In genomic region chr2L:6601018-6601505, dm6 we compare ENCODE assay signal across 5 fruit fly cellular contexts.
TF ChIP-seq lines count a peak whose summit lies in the region.

Gene Dpp10 (minus strand): TSS chr2L:6601068.

TF ChIP-seq in whole organism, adult, 20 proteins besides CTCF, POLR2A, EP300 and RAD21 (continued from another document):
- TF ChIP-seq CG14711 (tag; optimal IDR thresholded peaks at IDR 0.05; lab: Kevin White, UChicago) (peak; percentile 63), cic (GFP tag; optimal IDR thresholded peaks at IDR 0.05; lab: Kevin White, UChicago) (peak; percentile 47), pad (GFP tag; optimal IDR thresholded peaks at IDR 0.05; lab: Kevin White, UChicago) (peak; percentile 54)
TF ChIP-seq in whole organism, adult: peak in this region for 17.

TF ChIP-seq in whole organism, embryonic, 481 proteins besides CTCF, POLR2A, EP300 and RAD21 (continued from another document and continues in another):
- peak; percentile 79 for TF ChIP-seq CG1024 (GFP tag; IDR thresholded peaks at IDR 0.05; lab: Robert Waterston, UW)
- TF ChIP-seq Optix (GFP tag; IDR thresholded peaks at IDR 0.05; lab: Robert Waterston, UW) = peak; percentile 90
- TF ChIP-seq cg (GFP tag; optimal IDR thresholded peaks at IDR 0.05; lab: Kevin White, UChicago) = no peak
- TF ChIP-seq Hsf (GFP tag; optimal IDR thresholded peaks at IDR 0.05; lab: Kevin White, UChicago) = peak; percentile 92
- no peak for TF ChIP-seq CG30020 (tag; optimal IDR thresholded peaks at IDR 0.05; lab: Kevin White, UChicago)
- peak; percentile 76 for TF ChIP-seq Myb (GFP tag; optimal IDR thresholded peaks at IDR 0.05; lab: Kevin White, UChicago)
- TF ChIP-seq Rx (GFP tag; IDR thresholded peaks at IDR 0.05; lab: Robert Waterston, UW) = peak; percentile 89
- peak; percentile 89 for TF ChIP-seq CG6683 (GFP tag; optimal IDR thresholded peaks at IDR 0.05; lab: Kevin White, UChicago)
- TF ChIP-seq wor (GFP tag; IDR thresholded peaks at IDR 0.05; lab: Robert Waterston, UW) = peak; percentile 92
- TF ChIP-seq Eip74EF (GFP tag; optimal IDR thresholded peaks at IDR 0.05; lab: Kevin White, UChicago) = peak in 1 of 2 experiments; percentile 63
- TF ChIP-seq Hey (tag; optimal IDR thresholded peaks at IDR 0.05; lab: Kevin White, UChicago) = peak; percentile 66
- TF ChIP-seq p53 (GFP tag; optimal IDR thresholded peaks at IDR 0.05; lab: Kevin White, UChicago) = no peak
- TF ChIP-seq gsb-n (tag; optimal IDR thresholded peaks at IDR 0.05; lab: Kevin White, UChicago) = peak; percentile 34
- TF ChIP-seq vfl (GFP tag; optimal IDR thresholded peaks at IDR 0.05; lab: Kevin White, UChicago) = peak; percentile 93
- peak; percentile 26 for TF ChIP-seq CG3065 (GFP tag; optimal IDR thresholded peaks at IDR 0.05; lab: Kevin White, UChicago)
- TF ChIP-seq CG15601 (tag; optimal IDR thresholded peaks at IDR 0.05; lab: Kevin White, UChicago) = peak; percentile 32
- TF ChIP-seq B-H2 (GFP tag; optimal IDR thresholded peaks at IDR 0.05; lab: Kevin White, UChicago) = peak; percentile 94
- TF ChIP-seq org-1 (GFP tag; optimal IDR thresholded peaks at IDR 0.05; lab: Kevin White, UChicago) = peak; percentile 88
- peak; percentile 93 for TF ChIP-seq CG32772 (GFP tag; IDR thresholded peaks at IDR 0.05; lab: Robert Waterston, UW)
- TF ChIP-seq fd3F (GFP tag; optimal IDR thresholded peaks at IDR 0.05; lab: Kevin White, UChicago) = peak; percentile 90
- no peak for TF ChIP-seq Lpt (GFP tag; optimal IDR thresholded peaks at IDR 0.05; lab: Kevin White, UChicago)
- no peak for TF ChIP-seq stwl (tag; optimal IDR thresholded peaks at IDR 0.05; lab: Kevin White, UChicago)
- TF ChIP-seq CG10274 (GFP tag; optimal IDR thresholded peaks at IDR 0.05; lab: Kevin White, UChicago) = peak; percentile 70
- peak; percentile 78 for TF ChIP-seq CG1529 (GFP tag; optimal IDR thresholded peaks at IDR 0.05; lab: Kevin White, UChicago)
- no peak for TF ChIP-seq CG17186 (GFP tag; optimal IDR thresholded peaks at IDR 0.05; lab: Kevin White, UChicago)
- TF ChIP-seq CG17328 (GFP tag; IDR thresholded peaks at IDR 0.05; lab: Robert Waterston, UW) = peak; percentile 92
- peak; percentile 63 for TF ChIP-seq slp2 (GFP tag; optimal IDR thresholded peaks at IDR 0.05; lab: Kevin White, UChicago)
- peak; percentile 98 for TF ChIP-seq CG3847 (GFP tag; IDR thresholded peaks at IDR 0.05; lab: Robert Waterston, UW)
- TF ChIP-seq CG9727 (GFP tag; optimal IDR thresholded peaks at IDR 0.05; lab: Kevin White, UChicago) = peak; percentile 89
- TF ChIP-seq wdn (GFP tag; IDR thresholded peaks at IDR 0.05; lab: Robert Waterston, UW) = peak; percentile 96
- peak; percentile 79 for TF ChIP-seq CG4328 (GFP tag; optimal IDR thresholded peaks at IDR 0.05; lab: Kevin White, UChicago)
- peak; percentile 81 for TF ChIP-seq CG10321 (GFP tag; IDR thresholded peaks at IDR 0.05; lab: Robert Waterston, UW)

TF ChIP-seq in whole organism, prepupa, 60 proteins besides CTCF, POLR2A, EP300 and RAD21 (continued from another document and continues in another):
- TF ChIP-seq Hr39 (GFP tag; optimal IDR thresholded peaks at IDR 0.05; lab: Kevin White, UChicago) (peak; percentile 70), ss (GFP tag; optimal IDR thresholded peaks at IDR 0.05; lab: Kevin White, UChicago) (peak; percentile 53 to 75), Met (GFP tag; optimal IDR thresholded peaks at IDR 0.05; lab: Kevin White, UChicago) (peak; percentile 75), Hr4 (GFP tag; optimal IDR thresholded peaks at IDR 0.05; lab: Kevin White, UChicago) (peak; percentile 75), cyc (GFP tag; optimal IDR thresholded peaks at IDR 0.05; lab: Kevin White, UChicago) (peak; percentile 67), dsx (GFP tag; optimal IDR thresholded peaks at IDR 0.05; lab: Kevin White, UChicago; ENCODE audit: poor library complexity, severe bottlenecking) (peak; percentile 65), fd59A (GFP tag; optimal IDR thresholded peaks at IDR 0.05; lab: Kevin White, UChicago) (peak; percentile 57), eg (GFP tag; IDR thresholded peaks at IDR 0.05; lab: Robert Waterston, UW) (peak; percentile 90), Gug (GFP tag; IDR thresholded peaks at IDR 0.05; lab: Robert Waterston, UW) (peak; percentile 82), CG11902 (GFP tag; optimal IDR thresholded peaks at IDR 0.05; lab: Kevin White, UChicago) (peak; percentile 18), CG6276 (GFP tag; optimal IDR thresholded peaks at IDR 0.05; lab: Kevin White, UChicago) (peak; percentile 56), CG11294 (GFP tag; IDR thresholded peaks at IDR 0.05; lab: Robert Waterston, UW) (peak; percentile 83), acj6 (GFP tag; optimal IDR thresholded peaks at IDR 0.05; lab: Kevin White, UChicago) (peak; percentile 57), CG6163 (GFP tag; IDR thresholded peaks at IDR 0.05; lab: Robert Waterston, UW) (peak; percentile 90), dac (GFP tag; optimal IDR thresholded peaks at IDR 0.05; lab: Kevin White, UChicago) (peak; percentile 43), achi (GFP tag; optimal IDR thresholded peaks at IDR 0.05; lab: Kevin White, UChicago) (peak; percentile 76), spab (GFP tag; optimal IDR thresholded peaks at IDR 0.05; lab: Kevin White, UChicago) (peak; percentile 65), CG8319 (GFP tag; optimal IDR thresholded peaks at IDR 0.05; lab: Kevin White, UChicago) (peak; percentile 44), CG10631 (GFP tag; optimal IDR thresholded peaks at IDR 0.05; lab: Kevin White, UChicago) (peak; percentile 71), vri (GFP tag; optimal IDR thresholded peaks at IDR 0.05; lab: Kevin White, UChicago) (peak; percentile 46), svp (GFP tag; lab: Kevin White, UChicago) (peak; percentile 84), CG8119 (GFP tag; IDR thresholded peaks at IDR 0.05; lab: Robert Waterston, UW) (peak; percentile 89), CG9139 (GFP tag; optimal IDR thresholded peaks at IDR 0.05; lab: Kevin White, UChicago) (peak; percentile 17), Smox (GFP tag; optimal IDR thresholded peaks at IDR 0.05; lab: Kevin White, UChicago) (peak; percentile 73), CG32006 (GFP tag; optimal IDR thresholded peaks at IDR 0.05; lab: Kevin White, UChicago) (peak; percentile 77), net (GFP tag; optimal IDR thresholded peaks at IDR 0.05; lab: Kevin White, UChicago) (peak; percentile 65), Sox102F (GFP tag; optimal IDR thresholded peaks at IDR 0.05; lab: Kevin White, UChicago) (peak; percentile 69), Eip93F (GFP tag; optimal IDR thresholded peaks at IDR 0.05; lab: Kevin White, UChicago) (peak; percentile 9), CG15336 (GFP tag; IDR thresholded peaks at IDR 0.05; lab: Robert Waterston, UW) (peak; percentile 91), salr (GFP tag; optimal IDR thresholded peaks at IDR 0.05; lab: Kevin White, UChicago) (peak; percentile 48 to 61), CG16779 (tag; optimal IDR thresholded peaks at IDR 0.05; lab: Kevin White, UChicago) (peak; percentile 59), CG1621 (tag; optimal IDR thresholded peaks at IDR 0.05; lab: Kevin White, UChicago) (peak; percentile 61), CG4318 (GFP tag; optimal IDR thresholded peaks at IDR 0.05; lab: Kevin White, UChicago) (peak; percentile 70)

TF ChIP-seq in whole organism, pupa, 21 proteins besides CTCF, POLR2A, EP300 and RAD21 (continued from another document):
- TF ChIP-seq CG13204 (GFP tag; optimal IDR thresholded peaks at IDR 0.05; lab: Kevin White, UChicago) = no peak

TF ChIP-seq in whole organism, wandering third instar larva, 38 proteins besides CTCF, POLR2A, EP300 and RAD21 (continued from another document):
- TF ChIP-seq Abd-B (GFP tag; optimal IDR thresholded peaks at IDR 0.05; lab: Kevin White, UChicago) (no peak), Rel (GFP tag; optimal IDR thresholded peaks at IDR 0.05; lab: Kevin White, UChicago) (no peak), Rel (tag; optimal IDR thresholded peaks at IDR 0.05; lab: Kevin White, UChicago) (no peak), Jra (GFP tag; optimal IDR thresholded peaks at IDR 0.05; lab: Kevin White, UChicago) (no peak), Myc (optimal IDR thresholded peaks at IDR 0.05; lab: Kevin White, UChicago) (no peak), rgr (GFP tag; optimal IDR thresholded peaks at IDR 0.05; lab: Kevin White, UChicago) (peak; percentile 61), dmrt93B (GFP tag; optimal IDR thresholded peaks at IDR 0.05; lab: Kevin White, UChicago) (peak; percentile 37), pan (optimal IDR thresholded peaks at IDR 0.05; lab: Kevin White, UChicago) (no peak), h (GFP tag; optimal IDR thresholded peaks at IDR 0.05; lab: Kevin White, UChicago) (peak; percentile 63), GATAd (GFP tag; optimal IDR thresholded peaks at IDR 0.05; lab: Kevin White, UChicago) (no peak), HLH106 (tag; optimal IDR thresholded peaks at IDR 0.05; lab: Kevin White, UChicago) (peak; percentile 73), Hr78 (GFP tag; optimal IDR thresholded peaks at IDR 0.05; lab: Kevin White, UChicago) (no peak), woc (GFP tag; optimal IDR thresholded peaks at IDR 0.05; lab: Kevin White, UChicago) (no peak), Sp1 (GFP tag; optimal IDR thresholded peaks at IDR 0.05; lab: Kevin White, UChicago) (peak; percentile 62), Hnf4 (GFP tag; optimal IDR thresholded peaks at IDR 0.05; lab: Kevin White, UChicago) (peak; percentile 39), psq (GFP tag; optimal IDR thresholded peaks at IDR 0.05; lab: Kevin White, UChicago) (peak; percentile 48), sage (GFP tag; optimal IDR thresholded peaks at IDR 0.05; lab: Kevin White, UChicago) (no peak), Hr83 (GFP tag; optimal IDR thresholded peaks at IDR 0.05; lab: Kevin White, UChicago; ENCODE audit: poor library complexity, severe bottlenecking) (no peak)
